Worm (Caenorhabditis elegans): Measurements from ENCODE around the gene sfrp-1.

- no peak for TF ChIP-seq tbx-37 (GFP tag; conservative IDR thresholded peaks at IDR 0.05)
- no peak for TF ChIP-seq aly-1 (tag; optimal IDR thresholded peaks at IDR 0.05)
- TF ChIP-seq ama-1 (optimal IDR thresholded peaks at IDR 0.05) = no peak
- TF ChIP-seq B0310.2 (tag; optimal IDR thresholded peaks at IDR 0.05) = no peak
- no peak for TF ChIP-seq sea-1 (GFP tag; conservative IDR thresholded peaks at IDR 0.05)
- TF ChIP-seq ets-7 (tag; optimal IDR thresholded peaks at IDR 0.05) = no peak
- TF ChIP-seq flt-1 (GFP tag; IDR thresholded peaks at IDR 0.05) = no peak
- no peak for TF ChIP-seq ceh-13 (GFP tag; optimal IDR thresholded peaks at IDR 0.05)
- no peak for TF ChIP-seq pes-1 (GFP tag; IDR thresholded peaks at IDR 0.05)
- no peak for TF ChIP-seq tbx-11 (GFP tag; IDR thresholded peaks at IDR 0.05)
Observed at ce11 chrIV:6391566-6391965, 10.7 kb downstream of the sfrp-1 start.
